Worm (Caenorhabditis elegans): ENCODE data around the gene uev-2.

The uev-2 gene

DNA sequence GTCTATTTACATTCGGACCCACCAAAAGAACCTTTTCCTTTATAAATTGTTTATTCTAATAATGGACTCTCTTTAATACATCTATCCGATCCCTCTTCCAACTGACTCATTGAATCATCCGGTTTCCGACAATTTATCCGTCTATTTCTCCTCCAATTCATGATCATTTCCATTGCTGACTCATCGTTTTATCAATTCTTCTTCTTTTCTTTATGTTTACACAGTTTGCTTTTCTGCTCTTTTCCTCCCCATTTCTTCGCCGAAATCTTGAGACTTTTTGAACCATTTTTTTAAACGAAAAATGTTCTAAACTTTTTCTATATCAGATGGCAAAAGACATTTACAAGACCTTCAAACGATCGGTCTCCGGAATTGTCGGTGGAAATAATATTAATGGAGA, 12.5 kb downstream of the uev-2 start, which contains the start of gene ced-6:
ced-6 (plus strand) TSS at position 327 of the 400 bp plus-strand sequence.
- TF ChIP-seq him-1 (tag; optimal IDR thresholded peaks at IDR 0.05) (no peak), W03F9.2 (tag; optimal IDR thresholded peaks at IDR 0.05) (no peak), dao-5 (tag; optimal IDR thresholded peaks at IDR 0.05) (no peak)

DNA sequence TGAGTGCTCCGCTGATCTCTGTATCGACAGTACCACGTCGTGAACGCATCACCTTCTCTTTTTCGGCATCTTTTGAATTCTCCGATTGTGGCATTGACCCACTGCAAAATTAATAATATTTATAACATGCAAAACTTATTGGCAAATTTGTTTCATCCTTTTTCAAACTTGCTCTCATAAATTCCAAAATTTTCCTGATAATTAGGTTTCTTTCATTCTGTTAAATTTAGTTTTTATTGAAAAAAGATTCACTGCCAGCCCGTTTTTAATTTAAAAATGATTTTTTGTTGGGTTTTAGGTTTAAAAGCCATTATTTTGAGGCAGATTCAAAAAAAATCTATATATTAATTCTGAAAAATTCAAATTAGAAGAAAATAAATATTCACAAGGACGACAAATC, 17.0 kb downstream of the uev-2 start, which contains the start of gene wdr-37:
wdr-37 (minus strand) TSS at position 101 of the 400 bp plus-strand sequence.
- TF ChIP-seq W03F9.2 (tag; optimal IDR thresholded peaks at IDR 0.05), result no peak
- TF ChIP-seq him-1 (tag; optimal IDR thresholded peaks at IDR 0.05), result no peak
- no peak for TF ChIP-seq dao-5 (tag; optimal IDR thresholded peaks at IDR 0.05)

DNA sequence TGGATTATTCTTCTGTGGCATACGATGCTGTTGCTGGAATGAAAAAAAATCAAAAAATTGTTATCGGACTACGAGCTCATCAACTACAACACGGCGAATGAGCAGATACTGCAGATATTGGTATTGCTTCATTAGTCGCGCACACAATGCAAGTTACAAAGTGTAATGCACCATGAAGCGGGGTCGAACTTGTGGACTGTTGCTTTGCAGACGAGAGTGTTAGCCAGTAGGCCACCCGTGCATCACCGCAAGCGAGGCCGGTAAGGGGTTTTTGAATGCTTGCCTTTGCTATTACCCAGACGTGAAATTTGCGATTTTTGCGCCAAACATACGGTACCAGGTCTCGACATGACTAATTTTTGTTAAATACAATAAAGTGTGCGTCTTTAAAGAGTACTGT, 19.1 kb downstream of the uev-2 start:
- TF ChIP-seq dao-5 (tag; optimal IDR thresholded peaks at IDR 0.05) (peak; percentile 67), W03F9.2 (tag; optimal IDR thresholded peaks at IDR 0.05) (peak; percentile 25), him-1 (tag; optimal IDR thresholded peaks at IDR 0.05) (no peak)

DNA sequence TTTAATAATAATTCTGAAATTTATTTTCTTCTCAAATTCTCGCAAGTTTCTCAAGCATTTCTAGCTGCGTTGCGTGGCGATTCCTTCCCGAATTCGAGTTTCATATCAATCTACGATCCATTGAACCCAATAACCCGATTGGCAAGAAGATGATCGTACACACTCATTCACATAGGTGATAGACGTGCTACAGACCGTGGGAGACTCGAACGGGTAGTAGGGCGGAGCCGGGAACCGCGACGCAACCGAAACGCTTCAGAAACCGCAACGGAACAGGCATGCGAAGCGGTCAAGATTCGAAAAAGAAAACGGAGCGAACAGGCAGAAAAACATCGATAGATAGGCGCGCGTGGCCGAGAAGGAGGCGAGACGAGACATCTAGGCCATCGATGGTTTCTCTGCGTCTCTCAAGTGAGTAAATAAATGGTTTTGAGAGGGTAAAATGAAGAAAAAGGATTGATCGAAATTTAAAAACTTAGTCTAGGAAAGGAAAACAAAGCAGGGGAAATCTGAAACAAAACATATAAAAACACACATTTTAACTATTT, 20.6 kb downstream of the uev-2 start, which contains the start of gene madf-11:
madf-11 (minus strand) TSS at position 51 of the 548 bp plus-strand sequence.
- no peak for TF ChIP-seq him-1 (tag; optimal IDR thresholded peaks at IDR 0.05)
- no peak for TF ChIP-seq W03F9.2 (tag; optimal IDR thresholded peaks at IDR 0.05)
- TF ChIP-seq dao-5 (tag; optimal IDR thresholded peaks at IDR 0.05), result no peak

DNA sequence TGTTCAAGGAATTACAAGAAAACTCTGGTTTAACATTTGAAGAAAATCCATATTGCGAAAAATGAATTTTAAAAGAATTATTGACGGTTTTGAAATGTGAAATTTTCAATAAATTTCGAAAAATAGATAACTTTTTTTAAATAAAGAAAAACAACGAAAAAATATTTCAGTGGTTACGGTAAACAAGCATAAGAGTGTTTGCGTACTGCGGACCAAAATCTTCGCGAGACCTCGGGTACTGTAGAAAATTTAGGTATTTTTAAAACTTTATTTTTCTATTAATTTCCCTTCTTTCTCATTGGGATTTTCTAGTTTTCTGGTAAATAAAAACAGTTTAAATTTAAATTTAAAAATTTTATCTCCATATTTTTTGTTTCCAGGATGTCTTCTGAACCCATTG, 21.2 kb downstream of the uev-2 start, which contains the start of gene xnd-1:
xnd-1 (plus strand) TSS at position 381 of the 400 bp plus-strand sequence.
- TF ChIP-seq him-1 (tag; optimal IDR thresholded peaks at IDR 0.05), result no peak
- no peak for TF ChIP-seq dao-5 (tag; optimal IDR thresholded peaks at IDR 0.05)
- TF ChIP-seq W03F9.2 (tag; optimal IDR thresholded peaks at IDR 0.05), result peak; percentile 49

DNA sequence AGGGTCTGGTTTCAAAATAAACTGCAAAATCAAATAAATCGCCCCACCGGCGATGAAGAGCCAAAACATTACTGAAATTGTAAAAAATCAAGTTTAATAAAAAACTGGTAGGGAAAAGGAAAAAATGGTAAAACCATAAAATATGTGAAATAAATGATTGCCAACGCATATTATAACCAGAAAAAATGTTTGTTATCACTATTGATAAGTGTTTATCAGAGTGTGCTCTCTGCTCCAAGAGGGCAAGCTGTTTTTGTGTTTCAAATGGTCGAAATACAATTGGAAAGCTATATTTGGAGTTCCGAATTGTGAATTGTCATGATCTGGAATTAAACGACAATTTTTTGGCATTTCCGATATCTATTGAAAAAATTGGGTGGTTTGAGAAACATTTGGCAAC, 27.4 kb downstream of the uev-2 start, which contains the start of gene C05D2.8:
C05D2.8 (minus strand) TSS at position 71 of the 400 bp plus-strand sequence.
- no peak for TF ChIP-seq dao-5 (tag; optimal IDR thresholded peaks at IDR 0.05)
- no peak for TF ChIP-seq W03F9.2 (tag; optimal IDR thresholded peaks at IDR 0.05)
- TF ChIP-seq him-1 (tag; optimal IDR thresholded peaks at IDR 0.05), result no peak

DNA sequence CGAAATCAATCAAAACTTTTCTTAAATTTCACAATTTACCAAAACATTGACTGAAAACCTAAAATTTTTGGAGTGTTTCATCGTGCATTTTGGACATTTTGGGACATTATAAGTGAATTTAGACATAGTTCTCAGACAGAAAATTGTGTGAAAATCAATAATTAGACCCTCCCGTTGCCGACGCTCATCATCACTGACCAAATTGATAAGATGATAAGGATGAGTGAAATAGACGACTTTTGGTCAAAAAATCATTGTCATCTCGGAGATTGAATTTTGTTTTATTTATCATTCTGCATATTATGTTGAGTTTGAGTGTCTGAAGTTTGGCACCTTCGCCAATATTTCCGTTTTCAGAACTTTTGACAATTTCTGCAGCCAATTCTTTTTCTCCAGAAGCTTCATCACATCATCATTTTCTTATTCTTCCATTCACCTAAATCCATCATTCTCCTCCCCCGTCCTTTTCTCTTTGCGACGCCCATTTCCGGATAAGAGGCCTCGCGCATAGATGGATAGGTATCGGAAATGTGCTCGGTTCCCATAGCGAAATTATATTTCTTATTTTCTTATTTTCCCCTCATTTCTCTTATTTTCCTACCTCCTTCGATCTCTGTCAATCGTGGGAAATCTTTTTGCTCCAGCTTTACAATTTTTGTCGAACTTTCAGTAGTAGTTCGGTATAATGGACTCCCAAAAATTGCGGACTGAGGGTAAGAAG, 28.8 kb downstream of the uev-2 start, which contains the start of gene bas-1:
bas-1 (plus strand) TSS at position 671 of the 721 bp plus-strand sequence.
- TF ChIP-seq dao-5 (tag; optimal IDR thresholded peaks at IDR 0.05) (no peak), W03F9.2 (tag; optimal IDR thresholded peaks at IDR 0.05) (no peak), him-1 (tag; optimal IDR thresholded peaks at IDR 0.05) (no peak)

DNA sequence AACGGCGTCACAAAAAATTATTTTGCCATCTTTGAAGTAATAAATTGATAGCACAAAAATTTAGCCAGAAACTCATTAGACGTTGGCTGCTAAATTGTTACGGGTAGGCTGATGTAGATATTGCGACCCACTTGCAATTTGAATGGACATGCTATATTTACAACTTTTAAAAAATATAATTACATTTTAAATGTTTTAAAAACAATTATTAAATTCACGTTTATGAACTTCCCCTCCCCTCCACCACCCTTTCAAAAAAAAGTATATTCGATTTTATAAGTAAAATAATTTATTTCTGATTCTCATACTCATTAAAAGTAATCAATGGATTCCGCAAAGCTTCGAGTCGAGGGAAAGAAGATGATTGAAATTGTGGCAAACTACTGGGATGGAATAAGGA, 31.7 kb downstream of the uev-2 start, which contains the start of gene basl-1:
basl-1 (plus strand) TSS at position 301 of the 400 bp plus-strand sequence.
- TF ChIP-seq dao-5 (tag; optimal IDR thresholded peaks at IDR 0.05) (no peak), him-1 (tag; optimal IDR thresholded peaks at IDR 0.05) (no peak), W03F9.2 (tag; optimal IDR thresholded peaks at IDR 0.05) (no peak)

DNA sequence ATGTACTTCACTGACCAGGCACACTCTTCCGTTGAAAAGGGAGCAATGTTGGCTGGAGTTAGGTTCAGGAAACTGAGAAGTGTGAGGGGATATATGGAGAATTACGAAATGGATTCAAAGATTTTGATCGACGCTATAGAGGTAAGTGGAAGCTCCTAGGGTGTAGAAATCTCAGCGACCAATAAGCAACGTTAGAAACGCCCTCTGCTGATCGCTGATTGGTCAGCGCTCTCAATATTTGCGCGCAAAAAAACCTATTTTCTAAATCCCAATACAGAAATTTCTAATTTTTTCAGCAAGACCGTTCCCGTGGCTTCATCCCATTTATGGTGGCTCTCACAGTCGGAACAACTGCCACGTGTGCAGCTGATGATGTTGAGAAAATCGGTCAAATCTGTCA, 32.8 kb downstream of the uev-2 start:
- TF ChIP-seq W03F9.2 (tag; optimal IDR thresholded peaks at IDR 0.05) (no peak), him-1 (tag; optimal IDR thresholded peaks at IDR 0.05) (no peak), dao-5 (tag; optimal IDR thresholded peaks at IDR 0.05) (no peak)

DNA sequence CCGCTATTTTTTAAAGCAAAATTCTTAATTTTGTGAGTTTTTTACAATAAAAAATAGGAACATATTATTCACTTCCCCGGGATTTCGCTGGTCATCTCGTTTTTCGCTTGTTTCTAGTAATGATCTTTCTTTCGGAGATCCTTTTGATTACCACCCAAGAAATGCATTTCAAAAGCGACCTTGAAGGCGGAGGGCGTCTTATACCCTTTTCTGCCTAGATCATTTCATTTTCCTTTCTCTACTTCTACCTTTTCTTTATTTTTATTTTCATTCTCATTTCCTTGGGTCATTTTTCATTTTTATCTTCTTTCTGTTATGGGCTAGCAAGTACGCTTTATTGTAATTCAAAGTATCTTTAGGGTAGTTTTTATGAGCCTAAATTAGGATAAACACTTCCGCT, 37.3 kb downstream of the uev-2 start:
- no peak for TF ChIP-seq W03F9.2 (tag; optimal IDR thresholded peaks at IDR 0.05)
- no peak for TF ChIP-seq dao-5 (tag; optimal IDR thresholded peaks at IDR 0.05)
- TF ChIP-seq him-1 (tag; optimal IDR thresholded peaks at IDR 0.05), result no peak

DNA sequence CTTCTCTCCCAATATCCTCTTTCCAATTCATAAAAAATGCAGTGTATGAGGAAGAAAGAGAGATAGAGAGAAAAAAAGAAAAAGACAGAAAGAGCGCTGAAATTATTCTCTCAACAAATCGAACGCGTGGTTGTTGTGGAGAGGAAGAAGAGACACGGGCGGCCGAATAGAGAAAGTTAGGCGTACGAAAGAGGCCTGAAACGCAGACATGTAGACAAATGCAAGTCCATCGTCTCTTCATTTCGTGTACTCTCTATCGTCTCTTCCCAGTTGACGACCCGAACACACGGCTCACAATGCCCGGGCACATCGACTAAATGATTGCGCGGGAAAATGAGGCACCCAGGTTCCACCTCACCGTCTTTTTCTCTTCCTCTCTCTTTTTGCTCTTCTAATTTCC, 38.3 kb downstream of the uev-2 start:
- peak; percentile 35 for TF ChIP-seq W03F9.2 (tag; optimal IDR thresholded peaks at IDR 0.05)
- TF ChIP-seq dao-5 (tag; optimal IDR thresholded peaks at IDR 0.05), result no peak
- peak; percentile 57 for TF ChIP-seq him-1 (tag; optimal IDR thresholded peaks at IDR 0.05)

DNA sequence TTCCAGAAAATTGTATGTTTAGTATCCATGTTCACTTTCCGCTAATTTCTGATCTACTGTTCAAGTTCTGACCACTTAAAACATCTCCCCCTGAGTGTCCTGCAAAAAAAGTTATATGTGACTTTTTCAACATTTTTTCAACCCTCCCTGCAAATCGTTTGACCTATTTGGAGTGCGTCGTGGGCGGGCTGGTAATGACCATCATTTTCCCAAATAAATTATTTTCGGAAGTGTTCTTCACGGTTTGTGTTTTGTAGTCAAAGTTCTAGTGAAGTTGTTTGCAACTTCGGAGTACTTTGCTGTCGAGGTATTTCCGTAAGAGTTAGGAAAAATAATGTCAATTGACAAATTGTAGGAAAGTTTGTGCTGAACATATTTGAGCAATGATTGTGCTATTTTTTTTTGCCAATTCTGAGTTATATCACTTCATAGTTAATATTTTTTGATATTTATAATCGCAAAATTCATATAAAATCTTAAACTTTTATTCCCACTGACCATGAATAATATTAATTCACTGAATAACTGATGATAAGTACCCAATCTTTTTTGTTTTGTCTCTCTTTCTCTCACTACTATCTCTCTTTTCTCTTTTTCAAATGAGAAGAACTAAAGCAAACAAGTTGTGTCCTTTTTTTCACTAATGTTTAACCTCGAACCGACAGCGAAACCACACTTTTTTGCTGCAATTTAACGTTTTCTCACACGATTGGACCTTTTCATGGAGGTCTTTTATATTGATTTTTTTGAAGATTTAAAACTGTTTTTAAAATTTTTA, 39.5 kb downstream of the uev-2 start:
- TF ChIP-seq him-1 (tag; optimal IDR thresholded peaks at IDR 0.05) (no peak), dao-5 (tag; optimal IDR thresholded peaks at IDR 0.05) (no peak), W03F9.2 (tag; optimal IDR thresholded peaks at IDR 0.05) (no peak)

DNA sequence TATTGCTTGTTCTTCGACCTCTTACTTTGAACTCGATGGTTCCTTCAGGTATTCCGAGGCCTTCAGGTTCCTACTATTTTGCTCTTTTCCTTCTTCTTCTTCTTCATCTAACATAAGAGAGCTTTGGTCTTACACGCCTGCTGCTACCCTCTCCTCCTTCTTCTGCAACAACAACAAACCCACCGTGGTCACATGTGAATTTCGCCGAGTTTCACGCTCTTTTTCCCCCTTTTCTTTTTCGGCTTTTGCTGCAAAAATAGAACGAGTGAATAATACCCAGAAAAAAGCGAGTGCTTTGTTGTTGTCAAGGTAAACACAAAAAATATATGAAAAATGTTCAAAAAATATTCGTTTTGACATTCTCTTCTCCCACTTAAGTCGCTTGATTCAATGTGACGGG, 40.5 kb downstream of the uev-2 start:
- TF ChIP-seq W03F9.2 (tag; optimal IDR thresholded peaks at IDR 0.05), result no peak
- no peak for TF ChIP-seq dao-5 (tag; optimal IDR thresholded peaks at IDR 0.05)
- TF ChIP-seq him-1 (tag; optimal IDR thresholded peaks at IDR 0.05), result no peak

Data from whole organism, L4/young adult.